Worm (Caenorhabditis elegans) whole organism, late embryonic: ENCODE results near the gene fbxb-115.

Source experiments
- C08G9.2 ChIP-seq: sonication (generic microtip); optimal IDR thresholded peaks from 2 replicates; lab custom pipeline; 2016; ENCODE audit warnings: mild to moderate bottlenecking, missing genetic modification characterization, moderate library complexity, missing compliant biosample characterization
- C38D4.7 ChIP-seq: fragments of 200-800 bp; sonication (Bioruptor generic); optimal IDR thresholded peaks from 2 replicates; lab custom pipeline; 2018; ENCODE audit warnings: mild to moderate bottlenecking, missing genetic modification characterization, moderate library complexity, missing compliant biosample characterization
- T23F11.4 ChIP-seq: fragments of 200-800 bp; sonication (Bioruptor generic); optimal IDR thresholded peaks from 2 replicates; lab custom pipeline; 2018; ENCODE audit warnings: mild to moderate bottlenecking, missing genetic modification characterization, missing compliant biosample characterization
- ahr-1 ChIP-seq: sonication (generic microtip); optimal IDR thresholded peaks from 2 replicates; lab custom pipeline; 2016; ENCODE audit warnings: missing genetic modification characterization, missing compliant biosample characterization
- ama-1 ChIP-seq: fragments of 150-350 bp; optimal IDR thresholded peaks from 2 replicates; lab custom pipeline; 2014
- ceh-19 ChIP-seq: fragments of 200-800 bp; sonication (Bioruptor generic); optimal IDR thresholded peaks from 2 replicates; lab custom pipeline; 2018; ENCODE audit warnings: mild to moderate bottlenecking, missing genetic modification characterization, missing compliant biosample characterization
- ceh-2 ChIP-seq: sonication (generic microtip); optimal IDR thresholded peaks from 2 replicates; lab custom pipeline; 2016; ENCODE audit warnings: missing genotype, missing genetic modification characterization, missing compliant biosample characterization
- ceh-24 ChIP-seq: sonication (generic microtip); optimal IDR thresholded peaks from 2 replicates; lab custom pipeline; 2016; ENCODE audit warnings: mild to moderate bottlenecking, missing genetic modification characterization, missing compliant biosample characterization
- ceh-30 ChIP-seq: fragments of 150-350 bp; optimal IDR thresholded peaks from 2 replicates; lab custom pipeline; 2014; ENCODE audit warnings: missing biosample characterization, missing genetic modification characterization
- ceh-31 ChIP-seq: sonication (generic microtip); optimal IDR thresholded peaks from 2 replicates; lab custom pipeline; 2016; ENCODE audit warnings: missing genetic modification characterization, missing compliant biosample characterization
- ceh-34 ChIP-seq: sonication (generic microtip); optimal IDR thresholded peaks from 2 replicates; lab custom pipeline; 2016; ENCODE audit warnings: mild to moderate bottlenecking, missing genetic modification characterization, missing compliant biosample characterization
- ceh-6 ChIP-seq: fragments of 200-800 bp; sonication (Bioruptor generic); optimal IDR thresholded peaks from 2 replicates; lab custom pipeline; 2018; ENCODE audit warnings: mild to moderate bottlenecking, missing genetic modification characterization, missing compliant biosample characterization
- che-1 ChIP-seq: sonication (generic microtip); optimal IDR thresholded peaks from 2 replicates; lab custom pipeline; 2016; ENCODE audit warnings: mild to moderate bottlenecking, missing genetic modification characterization, missing compliant biosample characterization
- dve-1 ChIP-seq: sonication (generic microtip); optimal IDR thresholded peaks from 2 replicates; lab custom pipeline; 2017; ENCODE audit warnings: antibody characterized with exemption, mild to moderate bottlenecking, missing genetic modification characterization, missing compliant biosample characterization
- elt-2 ChIP-seq: sonication (generic microtip); optimal IDR thresholded peaks from 2 replicates; lab custom pipeline; 2016; ENCODE audit warnings: missing genetic modification reagents, missing genetic modification characterization, missing compliant biosample characterization
- elt-4 ChIP-seq: sonication (generic microtip); optimal IDR thresholded peaks from 2 replicates; lab custom pipeline; 2016; ENCODE audit warnings: missing genetic modification characterization, missing compliant biosample characterization
- fax-1 ChIP-seq: sonication (generic microtip); optimal IDR thresholded peaks from 2 replicates; lab custom pipeline; 2016; ENCODE audit warnings: missing genotype, missing genetic modification characterization, missing compliant biosample characterization
- hlh-13 ChIP-seq: fragments of 200-800 bp; sonication (Bioruptor generic); optimal IDR thresholded peaks from 2 replicates; lab custom pipeline; 2018; ENCODE audit warnings: mild to moderate bottlenecking, missing genetic modification characterization, missing compliant biosample characterization
- hlh-15 ChIP-seq: sonication (generic microtip); optimal IDR thresholded peaks from 2 replicates; lab custom pipeline; 2016; ENCODE audit warnings: missing genetic modification characterization, missing compliant biosample characterization
- hlh-30 ChIP-seq: sonication (generic microtip); optimal IDR thresholded peaks from 2 replicates; lab custom pipeline; 2017; ENCODE audit warnings: antibody characterized with exemption, missing genetic modification characterization, missing compliant biosample characterization; ENCODE audit not compliant: insufficient read depth
- hlh-6 ChIP-seq: sonication (generic microtip); optimal IDR thresholded peaks from 2 replicates; lab custom pipeline; 2016; ENCODE audit warnings: missing genotype, missing genetic modification characterization, missing compliant biosample characterization
- hlh-8 ChIP-seq: sonication (generic microtip); optimal IDR thresholded peaks from 2 replicates; lab custom pipeline; 2016; ENCODE audit warnings: missing genotype, missing genetic modification characterization, missing compliant biosample characterization
- lim-6 ChIP-seq: sonication (generic microtip); optimal IDR thresholded peaks from 2 replicates; lab custom pipeline; 2016; ENCODE audit warnings: missing genetic modification characterization, missing compliant biosample characterization
- nfya-1 ChIP-seq: sonication (generic microtip); optimal IDR thresholded peaks from 2 replicates; lab custom pipeline; 2017; ENCODE audit warnings: missing genetic modification characterization, mild to moderate bottlenecking, missing compliant biosample characterization, antibody characterized with exemption, moderate library complexity
- nhr-11 ChIP-seq: fragments of 150-350 bp; optimal IDR thresholded peaks from 2 replicates; lab custom pipeline; 2014; ENCODE audit warnings: missing biosample characterization, missing genetic modification characterization
- nhr-232 ChIP-seq: sonication (generic microtip); optimal IDR thresholded peaks from 2 replicates; lab custom pipeline; 2016; ENCODE audit warnings: missing genetic modification characterization, missing compliant biosample characterization
- odd-2 ChIP-seq: sonication (generic microtip); optimal IDR thresholded peaks from 2 replicates; lab custom pipeline; 2017; ENCODE audit warnings: antibody characterized with exemption, mild to moderate bottlenecking, missing genetic modification characterization, missing compliant biosample characterization
- pag-3 ChIP-seq: sonication (generic microtip); optimal IDR thresholded peaks from 2 replicates; lab custom pipeline; 2016; ENCODE audit warnings: missing compliant biosample characterization, missing genetic modification characterization, borderline replicate concordance
- pax-1 ChIP-seq: fragments of 150-350 bp; optimal IDR thresholded peaks from 2 replicates; lab custom pipeline; 2014; ENCODE audit warnings: missing biosample characterization, missing genetic modification characterization
- pha-2 ChIP-seq: sonication (generic microtip); optimal IDR thresholded peaks from 2 replicates; lab custom pipeline; 2017; ENCODE audit warnings: mild to moderate bottlenecking, missing genetic modification characterization, missing compliant biosample characterization
- pha-4 ChIP-seq: fragments of 150-350 bp; optimal IDR thresholded peaks from 2 replicates; lab custom pipeline; 2018; ENCODE audit warnings: missing biosample characterization, missing genetic modification reagents, missing genetic modification characterization
- ref-2 ChIP-seq: sonication (generic microtip); optimal IDR thresholded peaks from 2 replicates; lab custom pipeline; 2016; ENCODE audit warnings: missing genetic modification characterization, missing compliant biosample characterization
- rnt-1 ChIP-seq: sonication (generic microtip); optimal IDR thresholded peaks from 2 replicates; lab custom pipeline; 2016; ENCODE audit warnings: missing genetic modification characterization, missing compliant biosample characterization
- syd-9 ChIP-seq: sonication (generic microtip); optimal IDR thresholded peaks from 2 replicates; lab custom pipeline; 2016; ENCODE audit warnings: mild to moderate bottlenecking, missing genetic modification characterization, moderate library complexity, missing compliant biosample characterization
- tbx-2 ChIP-seq: sonication (generic microtip); optimal IDR thresholded peaks from 2 replicates; lab custom pipeline; 2016; ENCODE audit warnings: missing genetic modification characterization, missing compliant biosample characterization
- tbx-7 ChIP-seq: sonication (generic microtip); optimal IDR thresholded peaks from 2 replicates; lab custom pipeline; 2016; ENCODE audit warnings: missing genotype, missing genetic modification characterization, missing compliant biosample characterization
- unc-3 ChIP-seq, 2 experiments: fragments of 200-800 bp in 1 of 2; sonication (Bioruptor generic) in 1 of 2; sonication (generic microtip) in 1 of 2; conservative IDR thresholded peaks in 1 of 2; optimal IDR thresholded peaks in 1 of 2; 2 replicates each; pipeline versions ENCODE4 v1.3.6 to Lab custom; 2016 to 2022; ENCODE audit warnings: missing compliant biosample characterization in 2 of 2, missing genetic modification characterization in 2 of 2, missing genetic modification reagents in 1 of 2
- unc-42 ChIP-seq: sonication (generic microtip); optimal IDR thresholded peaks from 2 replicates; lab custom pipeline; 2016; ENCODE audit warnings: missing genotype, missing genetic modification characterization, missing compliant biosample characterization
- zip-5 ChIP-seq: sonication (generic microtip); optimal IDR thresholded peaks from 2 replicates; lab custom pipeline; 2016; ENCODE audit warnings: missing genetic modification characterization, missing compliant biosample characterization
- ztf-16 ChIP-seq: sonication (generic microtip); optimal IDR thresholded peaks from 2 replicates; lab custom pipeline; 2017; ENCODE audit warnings: missing genetic modification characterization, missing compliant biosample characterization

Gene fbxb-115

DNA sequence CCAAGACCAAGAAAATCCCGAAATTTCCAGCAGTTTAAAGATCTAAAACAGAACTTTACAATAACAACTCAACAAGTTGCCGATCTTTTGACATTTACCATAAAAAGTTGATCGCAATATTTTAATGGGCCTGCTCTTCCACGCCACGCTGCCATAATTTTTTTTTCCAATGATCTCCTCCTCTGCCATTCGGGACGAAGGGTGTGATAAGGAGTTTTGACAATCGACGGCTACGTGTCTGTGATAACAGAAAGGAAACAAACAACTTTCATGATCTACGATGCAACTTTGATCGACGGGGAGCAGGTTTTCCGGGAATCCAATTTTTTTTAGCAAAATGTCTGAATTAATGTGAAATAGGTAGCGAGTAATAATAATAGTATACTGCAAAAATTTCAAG lies 33.1 kb downstream of the fbxb-115 start:
- no peak for TF ChIP-seq ahr-1 (tag; lab: Kevin White, UChicago)
- peak; percentile 65 for TF ChIP-seq elt-2 (tag; lab: Kevin White, UChicago)

DNA sequence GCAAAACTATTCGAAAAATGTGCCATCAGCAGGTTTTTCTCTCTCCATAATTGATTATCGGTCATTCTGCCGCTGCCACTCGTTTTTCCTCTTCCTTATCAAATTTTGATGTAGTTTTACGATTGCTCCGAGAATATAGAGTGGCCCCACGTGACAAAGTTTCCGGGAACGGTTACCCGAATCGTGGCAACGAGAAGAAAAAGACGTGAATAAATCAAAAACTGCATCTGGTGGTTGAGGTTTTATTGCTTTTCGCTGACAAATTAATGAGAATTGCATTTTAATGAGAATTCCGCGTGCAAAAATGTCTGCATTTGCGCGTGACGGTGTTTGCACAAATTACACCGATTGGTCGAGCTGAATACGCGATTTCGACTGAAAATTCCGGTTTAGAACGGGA lies 34.6 kb downstream of the fbxb-115 start:
- TF ChIP-seq pha-2 (no peak), elt-2 (tag; lab: Kevin White, UChicago) (peak; percentile 2)

DNA sequence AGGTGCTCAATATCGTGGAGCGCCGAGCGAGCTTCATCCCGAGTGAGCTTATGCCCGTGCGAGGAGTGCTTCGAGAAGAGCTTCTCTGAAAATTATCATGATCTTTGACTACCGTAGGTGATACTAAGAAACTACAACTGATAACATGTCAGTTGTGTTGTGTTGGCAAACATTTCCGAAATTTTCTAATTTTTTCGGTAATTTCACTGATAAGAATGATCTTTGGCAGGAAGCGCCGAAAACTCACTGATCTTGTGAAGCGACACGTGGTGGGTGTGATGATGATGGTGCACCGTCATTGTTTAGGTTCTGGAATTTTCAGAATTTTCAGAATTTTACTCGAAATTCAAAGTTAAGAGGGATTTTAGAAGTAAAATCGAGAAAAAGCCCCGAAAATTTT lies 36.7 kb downstream of the fbxb-115 start, which contains the start of gene Y39B6A.1:
Gene Y39B6A.1, minus strand, starts transcription at position 309 of the 400 bp plus-strand sequence.
- no peak for TF ChIP-seq ama-1 (lab: Kevin White, UChicago)
- no peak for TF ChIP-seq nhr-11
- no peak for TF ChIP-seq hlh-15 (tag; lab: Kevin White, UChicago)
- TF ChIP-seq tbx-7 (tag; lab: Kevin White, UChicago) = no peak
- TF ChIP-seq lim-6 (tag; lab: Kevin White, UChicago) = no peak
- TF ChIP-seq pax-1 (tag; lab: Kevin White, UChicago) = no peak
- TF ChIP-seq pha-2 = no peak
- no peak for TF ChIP-seq rnt-1 (tag; lab: Kevin White, UChicago)
- TF ChIP-seq hlh-30 (tag; lab: Kevin White, UChicago) = no peak
- TF ChIP-seq ceh-31 (tag; lab: Kevin White, UChicago) = no peak
- no peak for TF ChIP-seq ref-2 (tag; lab: Kevin White, UChicago)
- TF ChIP-seq ceh-6 = no peak
- no peak for TF ChIP-seq syd-9 (tag; lab: Kevin White, UChicago)
- no peak for TF ChIP-seq C38D4.7 (GFP tag; lab: Kevin White, UChicago)
- TF ChIP-seq odd-2 (tag; lab: Kevin White, UChicago) = no peak
- TF ChIP-seq ceh-34 (tag; lab: Kevin White, UChicago) = no peak
- no peak for TF ChIP-seq hlh-6 (tag; lab: Kevin White, UChicago)
- TF ChIP-seq, all 69 proteins: peak for 0

DNA sequence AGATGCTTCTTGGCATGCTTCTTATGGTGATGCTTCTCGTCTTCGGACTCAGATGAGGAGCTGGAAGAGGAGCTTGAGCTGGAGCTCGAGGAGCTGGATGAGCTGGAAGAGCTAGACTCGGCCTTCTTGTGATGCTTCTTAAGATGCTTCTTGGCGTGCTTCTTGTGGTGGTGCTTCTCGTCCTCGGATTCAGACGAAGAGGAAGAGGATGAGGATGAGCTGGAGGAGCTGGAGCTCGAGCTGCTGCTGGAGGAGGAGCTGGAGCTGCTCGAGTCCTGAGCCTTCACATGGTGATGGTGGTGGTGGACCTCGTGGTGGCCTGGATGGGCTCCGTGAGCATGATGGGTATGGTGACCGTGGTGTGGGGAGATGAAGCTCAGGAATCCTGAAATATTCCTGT lies 37.2 kb downstream of the fbxb-115 start:
- TF ChIP-seq ztf-16 (no peak), odd-2 (tag; lab: Kevin White, UChicago) (no peak), unc-42 (tag; lab: Kevin White, UChicago) (no peak), C08G9.2 (no peak), ceh-2 (tag; lab: Kevin White, UChicago) (no peak), nhr-232 (tag; lab: Kevin White, UChicago) (no peak), ceh-34 (tag; lab: Kevin White, UChicago) (no peak), lim-6 (tag; lab: Kevin White, UChicago) (no peak), ceh-31 (tag; lab: Kevin White, UChicago) (no peak), che-1 (tag; lab: Kevin White, UChicago) (no peak), pha-4 (no peak), nfya-1 (no peak), tbx-7 (tag; lab: Kevin White, UChicago) (no peak), dve-1 (no peak), ceh-19 (no peak), hlh-30 (tag; lab: Kevin White, UChicago) (no peak), ama-1 (lab: Kevin White, UChicago) (no peak)
- TF ChIP-seq, all 69 proteins: peak for 0

DNA sequence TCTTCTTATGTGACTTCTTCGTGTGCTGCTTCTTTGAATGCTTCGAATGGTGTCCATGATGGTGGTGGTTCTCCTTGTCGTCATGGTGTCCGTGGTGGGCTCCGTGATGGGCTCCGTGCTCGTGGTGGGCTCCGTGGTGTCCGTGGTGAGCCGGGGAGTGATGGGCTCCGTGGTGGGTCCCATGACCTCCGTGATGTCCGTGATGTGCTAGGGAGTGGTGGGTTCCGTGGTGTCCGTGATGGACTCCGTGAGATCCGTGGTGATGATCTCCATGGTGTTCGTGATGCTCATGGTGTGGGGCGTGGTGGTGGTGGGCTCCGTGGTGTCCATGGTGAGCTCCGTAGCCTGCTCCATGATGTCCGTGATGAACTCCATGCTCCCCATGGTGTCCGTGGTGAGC lies 38.8 kb downstream of the fbxb-115 start:
- TF ChIP-seq fax-1 (tag; lab: Kevin White, UChicago) (no peak), zip-5 (tag; lab: Kevin White, UChicago) (no peak), hlh-8 (no peak), C38D4.7 (GFP tag; lab: Kevin White, UChicago) (no peak), ceh-30 (tag; lab: Kevin White, UChicago) (no peak), odd-2 (tag; lab: Kevin White, UChicago) (no peak), elt-4 (no peak), hlh-13 (GFP tag; lab: Kevin White, UChicago) (no peak), tbx-2 (tag; lab: Kevin White, UChicago) (no peak), T23F11.4 (GFP tag; lab: Kevin White, UChicago) (no peak), pag-3 (tag; lab: Kevin White, UChicago) (no peak), pax-1 (tag; lab: Kevin White, UChicago) (no peak), ceh-24 (no peak), unc-3 (GFP tag; conservative IDR thresholded peaks at IDR 0.05; lab: Robert Waterston, UW) (no peak), unc-3 (tag; optimal IDR thresholded peaks at IDR 0.05; lab: Kevin White, UChicago) (no peak), elt-2 (tag; lab: Kevin White, UChicago) (no peak), nfya-1 (no peak), syd-9 (tag; lab: Kevin White, UChicago) (no peak)
